Worm (Caenorhabditis elegans) whole organism, L4 larva: Measurements from ENCODE around the gene srw-77.

Experiments
- dmd-6 ChIP-seq: fragments of 200-800 bp; sonication (Bioruptor generic); IDR thresholded peaks from 2 replicates; pipeline ENCODE4 v1.3.6; 2022; ENCODE audit warnings: missing genetic modification reagents, missing genetic modification characterization, missing compliant biosample characterization
- egl-27 ChIP-seq: sonication (generic microtip); optimal IDR thresholded peaks from 3 replicates; lab custom pipeline; 2017; ENCODE audit warnings: missing biosample characterization, missing genetic modification reagents, missing genetic modification characterization
- fkh-10 ChIP-seq: fragments of 150-350 bp; optimal IDR thresholded peaks from 2 replicates; lab custom pipeline; 2014; ENCODE audit warnings: missing biosample characterization, missing genetic modification reagents, missing genetic modification characterization
- lim-7 ChIP-seq: fragments of 200-800 bp; sonication (Bioruptor generic); IDR thresholded peaks from 2 replicates; pipeline ENCODE4 v1.3.6; 2022; ENCODE audit warnings: missing genetic modification characterization, missing compliant biosample characterization
- mdl-1 ChIP-seq, 2 experiments: fragments of 150-350 bp in 1 of 2; sonication (generic microtip) in 1 of 2; optimal IDR thresholded peaks; 2 replicates each; lab custom pipeline; 2014 to 2017; ENCODE audit warnings: missing biosample characterization in 2 of 2, missing genetic modification characterization in 2 of 2
- mep-1 ChIP-seq: fragments of 150-350 bp; sonication (generic microtip); optimal IDR thresholded peaks from 3 replicates; lab custom pipeline; 2014; ENCODE audit warnings: missing biosample characterization, missing genetic modification characterization
- skn-1 ChIP-seq: fragments of 150-350 bp; optimal IDR thresholded peaks from 2 replicates; lab custom pipeline; 2014; ENCODE audit warnings: missing biosample characterization, missing genetic modification characterization
- unc-130 ChIP-seq: sonication (generic microtip); optimal IDR thresholded peaks from 2 replicates; lab custom pipeline; 2016; ENCODE audit warnings: missing genetic modification reagents, missing genetic modification characterization, missing compliant biosample characterization
- unc-39 ChIP-seq: sonication (generic microtip); optimal IDR thresholded peaks from 2 replicates; lab custom pipeline; 2017; ENCODE audit warnings: missing biosample characterization, missing genetic modification characterization
- unc-62 ChIP-seq, 3 experiments: fragments of 150-350 bp in 1 of 3; sonication (generic microtip); optimal IDR thresholded peaks in 2 of 3; peaks in 1 of 3; 1 replicate in 1 of 3; 2 replicates in 2 of 3; lab custom pipeline; 2014 to 2017; ENCODE audit warnings: missing biosample characterization in 3 of 3, missing genetic modification characterization in 3 of 3, missing genetic modification reagents in 3 of 3, missing genotype in 1 of 3
- ztf-11 ChIP-seq: fragments of 150-350 bp; optimal IDR thresholded peaks from 2 replicates; lab custom pipeline; 2014; ENCODE audit warnings: missing biosample characterization, missing genetic modification characterization

DNA sequence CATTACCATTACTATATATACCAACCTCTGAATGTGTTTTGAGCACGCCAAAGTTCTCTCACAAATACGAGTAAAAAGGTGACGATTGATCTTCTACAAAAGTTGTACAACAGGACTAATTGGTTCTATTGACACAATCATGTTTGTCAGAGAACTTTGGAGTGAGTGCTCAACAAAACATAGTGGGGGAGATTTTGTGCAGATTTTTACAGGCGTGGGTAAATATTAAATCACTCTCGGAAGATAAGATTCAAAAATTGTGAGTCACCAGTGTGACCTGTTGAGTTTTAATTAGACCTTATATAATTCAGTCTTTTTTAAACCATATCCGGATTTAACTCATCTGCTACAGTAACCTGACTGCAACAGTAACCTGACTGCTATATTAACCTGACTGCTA, 28.7 kb upstream of the srw-77 start, which contains the start of gene F14F8.8:
- no peak for TF ChIP-seq lim-7
- TF ChIP-seq mdl-1 (tag; optimal IDR thresholded peaks at IDR 0.05; lab: Kevin White, UChicago) = no peak
- no peak for TF ChIP-seq mep-1 (tag; lab: Kevin White, UChicago)
- TF ChIP-seq unc-39 = no peak
- TF ChIP-seq unc-130 (GFP tag; lab: Kevin White, UChicago) = no peak
- TF ChIP-seq unc-62 (GFP tag; optimal IDR thresholded peaks at IDR 0.05 in 1 of 2; lab: Kevin White, UChicago) = no peak
- TF ChIP-seq unc-62 (tag; optimal IDR thresholded peaks at IDR 0.05; lab: Kevin White, UChicago) = no peak
- no peak for TF ChIP-seq egl-27 (tag; lab: Kevin White, UChicago)
- TF ChIP-seq ztf-11 (tag; lab: Kevin White, UChicago) = no peak
- no peak for TF ChIP-seq fkh-10 (GFP tag; lab: Kevin White, UChicago)
- TF ChIP-seq dmd-6 (GFP tag; lab: Robert Waterston, UW) = no peak
- no peak for TF ChIP-seq skn-1
